Fruit fly (Drosophila melanogaster): ENCODE results near the gene CG31266.

DNA sequence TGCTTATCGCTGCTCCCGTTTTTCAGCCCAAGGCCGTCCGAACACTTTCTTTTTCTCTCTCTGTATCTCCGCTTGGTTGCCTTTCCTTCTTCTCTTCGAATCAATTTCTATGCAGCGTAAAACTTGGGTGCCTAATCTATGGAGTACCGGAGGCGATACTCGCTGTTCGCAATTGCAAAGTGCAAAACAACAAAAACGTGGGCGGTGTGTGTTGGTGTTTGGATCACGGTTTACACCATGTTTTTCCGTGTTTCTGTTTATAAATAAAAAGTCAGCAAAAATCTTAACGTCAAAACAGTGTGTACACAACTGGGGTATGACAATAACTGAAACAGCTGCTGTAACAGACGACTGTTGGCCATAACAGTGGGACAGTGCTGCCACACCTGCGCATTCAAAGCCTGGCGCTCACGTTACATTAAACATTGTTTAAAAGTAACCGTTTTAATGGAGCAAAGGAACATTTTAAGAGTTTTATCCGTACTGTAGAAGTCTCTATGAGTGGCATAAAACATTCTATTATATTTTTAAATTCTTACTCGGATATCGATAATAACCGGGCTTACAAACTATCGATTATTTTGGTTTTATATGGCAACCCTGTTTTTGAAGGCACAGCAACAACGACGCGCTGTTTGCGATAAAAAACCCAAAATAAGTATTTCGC lies 16.8 kb downstream of the CG31266 start, which contains the start of the genes m-cup and Det:
- TF ChIP-seq CG4328 (GFP tag; optimal IDR thresholded peaks at IDR 0.05) (peak; percentile 3), trh (GFP tag; optimal IDR thresholded peaks at IDR 0.05) (no peak), CG16815 (GFP tag; optimal IDR thresholded peaks at IDR 0.05) (no peak), jing (GFP tag; optimal IDR thresholded peaks at IDR 0.05) (no peak), CG10431 (GFP tag; optimal IDR thresholded peaks at IDR 0.05) (no peak)
